Worm (Caenorhabditis elegans) whole organism, L1 larva: ENCODE results near the gene gcy-14.

ENCODE experiments used
- ama-1 ChIP-seq: fragments of 150-350 bp; optimal IDR thresholded peaks from 2 replicates; lab custom pipeline; 2014
- jun-1 ChIP-seq: fragments of 150-350 bp; optimal IDR thresholded peaks from 2 replicates; lab custom pipeline; 2014; ENCODE audit warnings: missing biosample characterization, missing genetic modification reagents, missing genetic modification characterization
- nhr-11 ChIP-seq: fragments of 150-350 bp; optimal IDR thresholded peaks from 2 replicates; lab custom pipeline; 2014; ENCODE audit warnings: missing biosample characterization, missing genetic modification characterization
- sptf-1 ChIP-seq: fragments of 150-350 bp; optimal IDR thresholded peaks from 2 replicates; lab custom pipeline; 2014; ENCODE audit warnings: missing biosample characterization, missing genetic modification characterization
- unc-86 ChIP-seq: sonication (generic microtip); optimal IDR thresholded peaks from 2 replicates; lab custom pipeline; 2016; ENCODE audit warnings: missing genetic modification characterization, missing compliant biosample characterization

DNA sequence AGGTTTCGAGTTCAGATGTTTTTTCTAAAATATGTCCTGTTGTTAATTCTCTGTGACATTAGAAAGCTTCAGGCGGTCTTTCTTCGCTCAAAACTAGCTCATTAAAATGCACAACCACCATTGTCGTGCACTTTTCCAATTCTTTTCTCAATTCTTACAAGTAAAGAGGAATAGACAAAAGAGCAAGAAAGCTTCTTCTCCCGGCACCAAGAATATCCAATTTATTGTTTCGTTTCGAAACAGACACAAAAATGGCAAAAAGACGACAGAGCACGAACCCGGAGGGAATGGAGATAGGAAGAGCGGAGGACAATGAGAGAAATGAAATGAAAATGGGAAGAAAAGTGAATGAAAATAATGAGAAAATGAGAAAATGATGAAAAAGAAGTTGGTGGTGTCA lies 15.5 kb downstream of the gcy-14 start:
- TF ChIP-seq unc-86 (tag; lab: Kevin White, UChicago) (no peak), jun-1 (no peak), sptf-1 (tag; lab: Kevin White, UChicago) (no peak), ama-1 (lab: Kevin White, UChicago) (no peak), nhr-11 (tag; lab: Kevin White, UChicago) (no peak)
